Worm (Caenorhabditis elegans): ENCODE results near the gene npr-6.

- TF ChIP-seq pqm-1 (tag; optimal IDR thresholded peaks at IDR 0.05) (no peak), pha-2 (tag; optimal IDR thresholded peaks at IDR 0.05) (no peak), pha-4 (tag; optimal IDR thresholded peaks at IDR 0.05) (no peak), tbx-2 (tag; optimal IDR thresholded peaks at IDR 0.05) (no peak), unc-42 (tag; optimal IDR thresholded peaks at IDR 0.05) (no peak), npax-4 (tag; optimal IDR thresholded peaks at IDR 0.05) (no peak), ceh-6 (GFP tag; optimal IDR thresholded peaks at IDR 0.05) (no peak), nhr-11 (tag; optimal IDR thresholded peaks at IDR 0.05) (no peak), odd-2 (tag; optimal IDR thresholded peaks at IDR 0.05) (no peak), hlh-15 (tag; optimal IDR thresholded peaks at IDR 0.05) (no peak), fkh-10 (GFP tag; optimal IDR thresholded peaks at IDR 0.05) (no peak), dve-1 (tag; optimal IDR thresholded peaks at IDR 0.05) (no peak), sox-2 (GFP tag; IDR thresholded peaks at IDR 0.05) (no peak), ahr-1 (tag; optimal IDR thresholded peaks at IDR 0.05) (no peak)
Measured at ce11 chrX:10306923-10307322, 21.4 kb upstream of the npr-6 start.

Data from whole organism, late embryonic.